Fruit fly (Drosophila melanogaster): ENCODE results near the gene Plzf.

Gene Plzf

DNA sequence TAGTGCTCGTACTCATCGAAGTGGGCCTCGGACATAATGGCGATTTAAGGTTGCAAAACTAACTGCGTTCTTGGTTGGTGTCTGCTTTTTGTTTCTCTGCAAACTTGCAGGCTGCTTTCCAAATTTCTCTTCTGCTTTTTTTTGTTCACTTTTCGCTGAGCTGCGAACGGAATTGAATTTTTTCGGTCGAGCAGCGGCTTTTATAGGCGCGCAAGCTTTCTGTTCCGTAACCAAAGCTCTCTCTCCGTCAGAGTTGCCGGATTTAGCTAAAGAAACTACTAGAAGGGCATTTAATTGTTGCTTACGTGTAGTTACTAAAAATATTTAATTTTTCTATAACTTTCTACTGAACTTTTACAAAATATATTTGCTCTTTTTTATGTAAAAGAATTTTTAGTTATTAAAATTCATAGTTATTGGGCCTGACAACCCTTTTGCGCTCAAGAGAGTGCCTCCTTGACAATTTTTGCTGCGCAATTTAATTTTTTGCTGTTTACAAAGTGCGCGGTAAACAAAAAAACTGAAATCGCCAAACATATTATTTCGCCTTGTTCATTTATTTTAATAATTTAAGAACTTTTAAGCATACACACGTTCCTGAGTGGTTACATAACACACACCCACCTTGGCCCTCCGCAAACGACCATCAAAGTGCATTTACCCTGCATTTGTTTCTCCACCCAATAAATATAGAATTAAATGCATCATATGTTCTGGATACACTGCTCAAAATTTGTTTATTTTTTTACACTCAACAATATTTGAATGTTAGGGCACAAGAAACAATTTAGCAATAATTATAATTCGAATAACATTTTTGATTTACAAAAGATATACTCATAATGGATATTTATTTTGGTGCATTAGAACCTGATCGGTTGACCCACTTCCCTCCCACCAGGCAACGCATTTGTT is 2.5 kb downstream of the Plzf start, which contains the start of gene CG6770 (continued):
- TF ChIP-seq Gug (GFP tag; IDR thresholded peaks at IDR 0.05) (peak; percentile 76), CG31627 (GFP tag; optimal IDR thresholded peaks at IDR 0.05) (peak; percentile 82), CG6276 (GFP tag; optimal IDR thresholded peaks at IDR 0.05) (peak; percentile 81), lz (GFP tag; optimal IDR thresholded peaks at IDR 0.05) (peak; percentile 90), CG10631 (GFP tag; optimal IDR thresholded peaks at IDR 0.05) (peak; percentile 74), dsx (GFP tag; optimal IDR thresholded peaks at IDR 0.05; ENCODE audit: poor library complexity, severe bottlenecking) (peak; percentile 83), CG9139 (GFP tag; optimal IDR thresholded peaks at IDR 0.05) (peak; percentile 72), Hr38 (GFP tag; optimal IDR thresholded peaks at IDR 0.05) (no peak), CG16779 (tag; optimal IDR thresholded peaks at IDR 0.05) (peak; percentile 85), Met (GFP tag; optimal IDR thresholded peaks at IDR 0.05) (peak; percentile 91), Eip78C (GFP tag) (peak; percentile 97), CG10669 (GFP tag; optimal IDR thresholded peaks at IDR 0.05) (peak; percentile 80), CG11294 (GFP tag; IDR thresholded peaks at IDR 0.05) (peak; percentile 76), eg (GFP tag; IDR thresholded peaks at IDR 0.05) (peak; percentile 95), CG11902 (GFP tag; optimal IDR thresholded peaks at IDR 0.05) (peak; percentile 63), Sox102F (GFP tag; optimal IDR thresholded peaks at IDR 0.05) (peak; percentile 91)

DNA sequence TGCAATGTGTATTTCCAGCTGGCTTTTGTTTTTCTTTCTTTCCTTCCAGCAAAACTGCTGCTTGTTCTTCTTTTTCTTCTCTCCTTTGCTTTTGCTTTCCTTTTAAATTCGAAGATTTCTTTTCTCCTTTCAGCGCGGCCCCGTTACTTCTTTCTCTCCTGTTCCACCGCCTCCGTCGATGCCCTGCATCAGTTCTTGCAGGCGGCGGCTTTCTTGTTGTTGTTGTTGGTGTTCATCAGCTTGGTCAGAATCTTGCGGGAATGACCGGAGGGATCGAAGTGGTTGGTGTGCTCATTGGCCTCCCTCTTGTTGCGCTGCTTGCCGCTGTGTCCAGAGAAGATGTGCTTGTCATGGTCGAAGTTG is 3.2 kb downstream of the Plzf start:
- TF ChIP-seq CG4318 (GFP tag; optimal IDR thresholded peaks at IDR 0.05), result no peak
- no peak for TF ChIP-seq Hr39 (GFP tag; optimal IDR thresholded peaks at IDR 0.05)
- TF ChIP-seq dsx (GFP tag; optimal IDR thresholded peaks at IDR 0.05; ENCODE audit: poor library complexity, severe bottlenecking), result no peak
- no peak for TF ChIP-seq CG6163 (GFP tag; IDR thresholded peaks at IDR 0.05)
- no peak for TF ChIP-seq cyc (GFP tag; optimal IDR thresholded peaks at IDR 0.05)
- TF ChIP-seq spab (GFP tag; optimal IDR thresholded peaks at IDR 0.05), result no peak
- no peak for TF ChIP-seq Met (GFP tag; optimal IDR thresholded peaks at IDR 0.05)
- no peak for TF ChIP-seq CG11294 (GFP tag; IDR thresholded peaks at IDR 0.05)
- no peak for TF ChIP-seq Blimp-1 (GFP tag; optimal IDR thresholded peaks at IDR 0.05)
- no peak for TF ChIP-seq fkh (GFP tag; optimal IDR thresholded peaks at IDR 0.05)
- no peak for TF ChIP-seq vri (GFP tag; optimal IDR thresholded peaks at IDR 0.05)
- TF ChIP-seq CG34406 (GFP tag; optimal IDR thresholded peaks at IDR 0.05), result no peak
- TF ChIP-seq Eip78C (GFP tag), result no peak
- TF ChIP-seq fd85E (GFP tag; optimal IDR thresholded peaks at IDR 0.05), result no peak
- no peak for TF ChIP-seq Ets21C (GFP tag; optimal IDR thresholded peaks at IDR 0.05)
- no peak for TF ChIP-seq topi (GFP tag; optimal IDR thresholded peaks at IDR 0.05)
- no peak for TF ChIP-seq pdm3 (GFP tag; optimal IDR thresholded peaks at IDR 0.05)
- no peak for TF ChIP-seq ss (GFP tag; optimal IDR thresholded peaks at IDR 0.05)
- TF ChIP-seq fd59A (GFP tag; optimal IDR thresholded peaks at IDR 0.05), result no peak
- TF ChIP-seq net (GFP tag; optimal IDR thresholded peaks at IDR 0.05), result no peak

DNA sequence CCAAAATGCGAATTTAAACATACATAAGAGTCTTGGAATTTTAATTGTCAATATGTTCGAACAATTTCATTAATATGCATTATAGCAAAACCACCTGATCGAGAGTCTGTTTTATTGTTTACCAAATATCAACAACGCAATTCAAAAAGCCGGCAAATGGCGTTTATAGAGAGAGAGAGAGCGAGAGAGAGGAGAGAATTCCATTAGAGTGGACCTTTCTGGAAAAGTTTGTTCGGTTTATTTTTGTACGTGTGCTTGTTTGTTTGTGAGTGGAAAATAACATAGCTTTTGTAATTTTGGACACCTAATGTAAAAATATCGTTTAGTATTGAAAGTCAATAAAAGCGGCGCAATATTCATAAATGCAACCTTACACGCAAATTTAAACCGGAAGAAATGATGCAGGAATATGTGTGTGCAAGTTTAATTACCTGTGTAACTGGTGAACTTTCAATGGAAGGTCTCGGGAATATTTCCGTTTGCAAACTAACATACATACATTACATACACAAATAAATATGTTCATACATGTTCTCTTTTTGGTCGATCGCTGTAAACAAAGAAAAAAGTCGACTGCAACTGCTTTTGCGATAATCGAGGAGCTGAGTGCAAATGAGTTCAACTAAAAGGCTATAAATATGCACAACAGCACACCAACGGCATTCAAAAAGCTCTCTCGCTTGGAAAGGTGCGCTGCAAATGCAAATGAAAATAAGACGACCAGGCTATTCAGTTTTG is 3.9 kb downstream of the Plzf start, which contains the start of gene CG6785:
Gene CG6785 (minus strand): TSS at position 588 of the 738 bp plus-strand sequence.
- TF ChIP-seq Ets96B (tag; optimal IDR thresholded peaks at IDR 0.05) (peak; percentile 67), Smox (GFP tag; optimal IDR thresholded peaks at IDR 0.05) (no peak), CG6276 (GFP tag; optimal IDR thresholded peaks at IDR 0.05) (peak; percentile 88), Ets21C (GFP tag; optimal IDR thresholded peaks at IDR 0.05) (peak; percentile 51), CG15336 (GFP tag; IDR thresholded peaks at IDR 0.05) (peak; percentile 93), lz (GFP tag; optimal IDR thresholded peaks at IDR 0.05) (peak; percentile 74), CG10631 (GFP tag; optimal IDR thresholded peaks at IDR 0.05) (peak; percentile 69), esn (GFP tag; optimal IDR thresholded peaks at IDR 0.05) (peak; percentile 89), OdsH (GFP tag; optimal IDR thresholded peaks at IDR 0.05) (peak; percentile 81), achi (GFP tag; optimal IDR thresholded peaks at IDR 0.05) (peak; percentile 81), Blimp-1 (GFP tag; optimal IDR thresholded peaks at IDR 0.05) (peak; percentile 26), CG6792 (GFP tag; optimal IDR thresholded peaks at IDR 0.05) (peak; percentile 92), spab (GFP tag; optimal IDR thresholded peaks at IDR 0.05) (peak; percentile 60), Sox15 (GFP tag; optimal IDR thresholded peaks at IDR 0.05) (peak; percentile 37), CG11762 (GFP tag; optimal IDR thresholded peaks at IDR 0.05; ENCODE audit: insufficient read depth) (peak; percentile 74), CG32006 (GFP tag; optimal IDR thresholded peaks at IDR 0.05) (peak; percentile 80), vri (GFP tag; optimal IDR thresholded peaks at IDR 0.05) (peak; percentile 86), cyc (GFP tag; optimal IDR thresholded peaks at IDR 0.05) (peak; percentile 63), svp (GFP tag) (peak; percentile 92), Gug (GFP tag; IDR thresholded peaks at IDR 0.05) (peak; percentile 62), CG3919 (GFP tag; optimal IDR thresholded peaks at IDR 0.05) (no peak), CG4318 (GFP tag; optimal IDR thresholded peaks at IDR 0.05) (no peak)

All from whole organism, prepupa.